Worm (Caenorhabditis elegans) whole organism, mixed stage, embryonic: ENCODE measurements around the gene phat-4.

ENCODE experiments used
- blmp-1 ChIP-seq: fragments of 150-350 bp; optimal IDR thresholded peaks from 2 replicates; lab custom pipeline; 2014; ENCODE audit warnings: missing biosample characterization, missing genetic modification characterization
- ces-1 ChIP-seq: fragments of 150-350 bp; optimal IDR thresholded peaks from 2 replicates; lab custom pipeline; 2014; ENCODE audit warnings: missing biosample characterization, missing genetic modification reagents, missing genetic modification characterization
- elt-3 ChIP-seq: fragments of 150-350 bp; optimal IDR thresholded peaks from 2 replicates; lab custom pipeline; 2014; ENCODE audit warnings: missing biosample characterization, missing genetic modification characterization
- lin-13 ChIP-seq: fragments of 150-350 bp; optimal IDR thresholded peaks from 2 replicates; lab custom pipeline; 2014; ENCODE audit warnings: missing biosample characterization, missing genetic modification characterization
- lsy-2 ChIP-seq: fragments of 150-350 bp; optimal IDR thresholded peaks from 2 replicates; lab custom pipeline; 2014; ENCODE audit warnings: missing biosample characterization, missing genetic modification characterization
- mab-5 ChIP-seq: fragments of 150-350 bp; optimal IDR thresholded peaks from 2 replicates; lab custom pipeline; 2014; ENCODE audit warnings: missing biosample characterization, missing genetic modification characterization
- mls-2 ChIP-seq: sonication (generic microtip); optimal IDR thresholded peaks from 2 replicates; lab custom pipeline; 2016; ENCODE audit warnings: mild to moderate bottlenecking, missing genetic modification characterization, moderate library complexity, missing compliant biosample characterization
- nhr-12 ChIP-seq: fragments of 150-350 bp; optimal IDR thresholded peaks from 2 replicates; lab custom pipeline; 2014; ENCODE audit warnings: missing biosample characterization, missing genetic modification characterization
- nhr-237 ChIP-seq: fragments of 150-350 bp; optimal IDR thresholded peaks from 2 replicates; lab custom pipeline; 2014; ENCODE audit warnings: missing biosample characterization, missing genetic modification characterization
- nhr-28 ChIP-seq: fragments of 150-350 bp; optimal IDR thresholded peaks from 2 replicates; lab custom pipeline; 2014; ENCODE audit warnings: missing biosample characterization, missing genetic modification characterization
- pha-4 ChIP-seq: fragments of 150-350 bp; optimal IDR thresholded peaks from 2 replicates; lab custom pipeline; 2018; ENCODE audit warnings: missing biosample characterization, missing genetic modification reagents, missing genetic modification characterization
- unc-62 ChIP-seq: fragments of 150-350 bp; optimal IDR thresholded peaks from 2 replicates; lab custom pipeline; 2014; ENCODE audit warnings: missing biosample characterization, missing genetic modification reagents, missing genetic modification characterization

- TF ChIP-seq nhr-237 (tag; lab: Kevin White, UChicago) (no peak), mls-2 (no peak), ces-1 (GFP tag; lab: Kevin White, UChicago) (no peak), nhr-28 (no peak), blmp-1 (no peak), elt-3 (tag; lab: Kevin White, UChicago) (no peak), mab-5 (tag; lab: Kevin White, UChicago) (no peak), lsy-2 (no peak), unc-62 (GFP tag; lab: Kevin White, UChicago) (no peak), lin-13 (tag; lab: Kevin White, UChicago) (no peak), nhr-12 (tag; lab: Kevin White, UChicago) (no peak), pha-4 (no peak)
These were observed 19.8 kb upstream of the phat-4 start, which contains the start of gene clc-18 for ce11 chrV:4109873-4110272.
